Worm (Caenorhabditis elegans): ENCODE results near the gene thn-2.

Gene thn-2

ce11 chrIV:12391003-12391637, 8.2 kb downstream of the thn-2 start, which contains the start of the genes rps-23 and dpm-3 (continued):
- TF ChIP-seq ceh-100 (GFP tag; IDR thresholded peaks at IDR 0.05) (peak; percentile 83), aptf-2 (GFP tag; conservative IDR thresholded peaks at IDR 0.05) (peak; percentile 93), dox-1 (GFP tag; IDR thresholded peaks at IDR 0.05) (peak; percentile 97), xnd-1 (tag; optimal IDR thresholded peaks at IDR 0.05) (peak; percentile 68), chd-7 (tag; optimal IDR thresholded peaks at IDR 0.05) (peak; percentile 33), T26A5.8 (tag; optimal IDR thresholded peaks at IDR 0.05) (no peak), repo-1 (tag; optimal IDR thresholded peaks at IDR 0.05) (peak; percentile 42), nfya-1 (tag; optimal IDR thresholded peaks at IDR 0.05; ENCODE audit: borderline replicate concordance, insufficient read depth) (no peak), ets-4 (GFP tag; optimal IDR thresholded peaks at IDR 0.05) (no peak), B0336.3 (GFP tag; IDR thresholded peaks at IDR 0.05) (peak; percentile 60; the same call in 1 of the 2 replicates), ZK185.1 (tag; optimal IDR thresholded peaks at IDR 0.05; ENCODE audit: poor library complexity, severe bottlenecking) (peak; percentile 91), hsf-1 (GFP tag; IDR thresholded peaks at IDR 0.05) (peak; percentile 76), T07F8.4 (tag; optimal IDR thresholded peaks at IDR 0.05) (peak; percentile 80), attf-5 (GFP tag; optimal IDR thresholded peaks at IDR 0.05) (peak; percentile 95), pbrm-1 (GFP tag; IDR thresholded peaks at IDR 0.05) (peak; percentile 95), mel-28 (tag; optimal IDR thresholded peaks at IDR 0.05; ENCODE audit: borderline replicate concordance) (peak; percentile 14)

- TF ChIP-seq nhr-90 (tag; optimal IDR thresholded peaks at IDR 0.05) (no peak), hlh-12 (tag; optimal IDR thresholded peaks at IDR 0.05) (no peak), Y53F4B.3 (GFP tag; IDR thresholded peaks at IDR 0.05) (no peak), cebp-2 (GFP tag; IDR thresholded peaks at IDR 0.05) (0 out of 2 replicates have a peak, but pooled peaks have one; percentile 41), unc-130 (GFP tag; optimal IDR thresholded peaks at IDR 0.05) (no peak), ama-1 (optimal IDR thresholded peaks at IDR 0.05) (no peak), ama-1 (GFP tag; optimal IDR thresholded peaks at IDR 0.05) (no peak), tbx-9 (tag; optimal IDR thresholded peaks at IDR 0.05; ENCODE audit: borderline replicate concordance) (no peak)
Measured at ce11 chrIV:12396645-12397258, 13.8 kb downstream of the thn-2 start.

- TF ChIP-seq lin-40 (tag; optimal IDR thresholded peaks at IDR 0.05) = no peak
- no peak for TF ChIP-seq ccch-3 (GFP tag; optimal IDR thresholded peaks at IDR 0.05)
- TF ChIP-seq hrde-1 (tag; optimal IDR thresholded peaks at IDR 0.05; ENCODE audit: borderline replicate concordance) = no peak
- no peak for TF ChIP-seq F55B11.4 (tag; optimal IDR thresholded peaks at IDR 0.05; ENCODE audit: borderline replicate concordance, insufficient read depth)
- no peak for TF ChIP-seq mxl-1 (tag; optimal IDR thresholded peaks at IDR 0.05)
- no peak for TF ChIP-seq K12H6.12 (tag; optimal IDR thresholded peaks at IDR 0.05)
- TF ChIP-seq tlf-1 (GFP tag; optimal IDR thresholded peaks at IDR 0.05) = no peak
- TF ChIP-seq Y53F4B.3 (GFP tag; IDR thresholded peaks at IDR 0.05) = no peak
- no peak for TF ChIP-seq sptf-2 (GFP tag; optimal IDR thresholded peaks at IDR 0.05)
- no peak for TF ChIP-seq snpc-1.3 (tag; optimal IDR thresholded peaks at IDR 0.05; ENCODE audit: insufficient read depth)
- TF ChIP-seq nfya-2 (GFP tag; IDR thresholded peaks at IDR 0.05) = no peak
- TF ChIP-seq B0035.1 (tag; optimal IDR thresholded peaks at IDR 0.05) = no peak
- no peak for TF ChIP-seq Y67H2A.10 (GFP tag; conservative IDR thresholded peaks at IDR 0.05)
- no peak for TF ChIP-seq ztf-25 (GFP tag; IDR thresholded peaks at IDR 0.05)
- no peak for TF ChIP-seq ceh-27 (GFP tag; optimal IDR thresholded peaks at IDR 0.05)
Measured at ce11 chrIV:12398437-12398836, 15.5 kb downstream of the thn-2 start, which contains the start of gene acs-20. Gene acs-20, minus strand, starts transcription at chrIV:12398706.
